Fruit fly (Drosophila melanogaster): ENCODE data around the gene SMC3.
A peak's percentile ranks its signal among the peaks of the same experiment; 100 is the strongest.

- TF ChIP-seq CTCF (optimal IDR thresholded peaks at IDR 0.05) (peak; percentile 37 to 41), CG8478 (optimal IDR thresholded peaks at IDR 0.05) (no peak)
Measured at dm6 chrX:16552968-16553417, 40.2 kb downstream of the SMC3 start.

All from S2 (cell line).